Fruit fly (Drosophila melanogaster): ENCODE data around the gene pns.

DNA sequence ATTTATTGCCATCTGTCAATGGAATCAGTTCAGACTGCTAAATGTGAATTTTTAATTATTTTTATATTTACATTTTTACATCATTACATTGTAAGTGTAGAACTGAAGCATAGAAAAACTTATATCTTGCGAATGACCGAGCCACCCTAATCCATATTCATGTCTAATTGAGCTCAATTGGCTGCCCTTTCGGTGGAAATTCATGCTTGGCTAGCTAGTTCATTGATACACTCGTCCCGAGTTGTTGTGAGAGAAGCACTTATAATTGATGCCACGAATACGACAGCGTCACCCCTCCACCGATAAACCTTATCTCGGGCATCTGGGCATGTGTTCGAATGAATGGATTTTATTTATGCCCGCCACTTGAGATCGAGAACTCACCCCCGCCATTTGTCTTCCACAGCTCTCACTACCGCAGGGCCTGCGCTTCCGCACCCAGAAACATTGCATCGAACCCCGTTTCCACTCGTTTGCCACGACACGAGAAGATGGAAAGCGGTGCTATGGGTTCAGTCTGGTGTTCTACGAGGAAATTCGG lies 1.4 kb downstream of the pns start:
- TF ChIP-seq psq (optimal IDR thresholded peaks at IDR 0.05): no peak
- TF ChIP-seq Myc (optimal IDR thresholded peaks at IDR 0.05): no peak
- no peak for TF ChIP-seq h (optimal IDR thresholded peaks at IDR 0.05)
- TF ChIP-seq Sin3A (optimal IDR thresholded peaks at IDR 0.05): no peak
- TF ChIP-seq insv (optimal IDR thresholded peaks at IDR 0.05): no peak
